Worm (Caenorhabditis elegans) whole organism, L4/young adult: ENCODE data around the gene srlf-14.

Experiments used
- dao-5 ChIP-seq: sonication (generic microtip); optimal IDR thresholded peaks from 2 replicates; lab custom pipeline; 2016; ENCODE audit warnings: missing genotype, missing genetic modification characterization, moderate library complexity, missing compliant biosample characterization
- him-1 ChIP-seq: sonication (generic microtip); optimal IDR thresholded peaks from 2 replicates; lab custom pipeline; 2016; ENCODE audit warnings: missing genotype, missing genetic modification reagents, missing genetic modification characterization, missing compliant biosample characterization

DNA sequence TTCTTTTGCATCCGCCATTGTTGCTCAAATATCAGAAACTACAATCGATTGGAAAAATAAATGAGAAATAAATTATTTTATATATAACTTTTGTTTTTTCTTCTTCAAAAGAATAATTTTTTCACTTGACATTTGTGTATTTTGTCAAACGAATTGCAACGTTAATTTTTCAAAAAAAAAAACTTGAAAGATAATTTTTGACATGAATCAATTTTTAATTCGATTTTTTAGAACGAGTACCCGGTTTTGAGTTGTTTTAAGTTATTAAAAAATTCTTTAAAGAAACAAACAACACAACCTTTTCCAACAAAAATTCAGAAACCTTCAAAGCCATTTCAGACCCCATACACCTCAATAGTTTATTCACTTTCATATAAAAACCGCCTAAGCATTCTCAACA lies 9.9 kb downstream of the srlf-14 start, which contains the start of gene F13E9.5:
- TF ChIP-seq him-1 (tag; lab: Kevin White, UChicago), result no peak
- TF ChIP-seq dao-5 (tag; lab: Kevin White, UChicago), result no peak
